Fruit fly (Drosophila melanogaster): ENCODE results near the gene Cpr72Ec.

Cpr72Ec gene

dm6 chr3L:16392874-16393273 lies 25.7 kb upstream of the Cpr72Ec start (continued):
- no peak for TF ChIP-seq Stat92E (GFP tag; optimal IDR thresholded peaks at IDR 0.05)
- TF ChIP-seq Sox102F (GFP tag; optimal IDR thresholded peaks at IDR 0.05) = peak; percentile 23
- TF ChIP-seq CG30403 (GFP tag; optimal IDR thresholded peaks at IDR 0.05) = peak; percentile 21
- TF ChIP-seq Meics (GFP tag; optimal IDR thresholded peaks at IDR 0.05) = peak; percentile 47
- TF ChIP-seq seq (GFP tag; IDR thresholded peaks at IDR 0.05) = no peak
- TF ChIP-seq CG42726 (GFP tag; IDR thresholded peaks at IDR 0.05; ENCODE audit: partially characterized antibody) = no peak
- no peak for TF ChIP-seq CG8944 (GFP tag; optimal IDR thresholded peaks at IDR 0.05)
- TF ChIP-seq CG31441 (GFP tag; IDR thresholded peaks at IDR 0.05) = peak; percentile 43; the same call in 1 of the 2 replicates
- TF ChIP-seq danr (GFP tag; IDR thresholded peaks at IDR 0.05) = no peak
- TF ChIP-seq Sry-β (GFP tag; optimal IDR thresholded peaks at IDR 0.05) = no peak
- no peak for TF ChIP-seq sd (tag; optimal IDR thresholded peaks at IDR 0.05)
- TF ChIP-seq trem (tag; optimal IDR thresholded peaks at IDR 0.05) = peak; percentile 10
- TF ChIP-seq CG6272 (GFP tag; IDR thresholded peaks at IDR 0.05) = no peak
- no peak for TF ChIP-seq Fer2 (tag; optimal IDR thresholded peaks at IDR 0.05)
- no peak for TF ChIP-seq pum (GFP tag; optimal IDR thresholded peaks at IDR 0.05)
- TF ChIP-seq fru (optimal IDR thresholded peaks at IDR 0.05) = no peak
- TF ChIP-seq CG1529 (GFP tag; optimal IDR thresholded peaks at IDR 0.05) = no peak
- peak; percentile 24 for TF ChIP-seq CG18262 (tag; optimal IDR thresholded peaks at IDR 0.05)
- TF ChIP-seq CG8478 (optimal IDR thresholded peaks at IDR 0.05) = no peak
- TF ChIP-seq CG7786 (GFP tag; optimal IDR thresholded peaks at IDR 0.05) = no peak
- peak; percentile 61; the same call in 2 of the 3 replicates for TF ChIP-seq CG17361 (GFP tag; IDR thresholded peaks at IDR 0.05)
- TF ChIP-seq Lpt (GFP tag; optimal IDR thresholded peaks at IDR 0.05) = no peak
- TF ChIP-seq CG4820 (GFP tag; optimal IDR thresholded peaks at IDR 0.05) = no peak
- TF ChIP-seq CG2116 (GFP tag; optimal IDR thresholded peaks at IDR 0.05) = no peak
- TF ChIP-seq Blimp-1 (GFP tag; optimal IDR thresholded peaks at IDR 0.05) = peak; percentile 5
- TF ChIP-seq CG2129 (GFP tag; IDR thresholded peaks at IDR 0.05; ENCODE audit: partially characterized antibody) = no peak
- no peak for TF ChIP-seq Mrtf (GFP tag; IDR thresholded peaks at IDR 0.05)
- no peak for TF ChIP-seq fu2 (GFP tag; optimal IDR thresholded peaks at IDR 0.05)
- no peak for TF ChIP-seq mld (GFP tag; IDR thresholded peaks at IDR 0.05; ENCODE audit: partially characterized antibody)
- TF ChIP-seq knrl (GFP tag; IDR thresholded peaks at IDR 0.05; ENCODE audit: partially characterized antibody) = no peak
- TF ChIP-seq fd102C (GFP tag; optimal IDR thresholded peaks at IDR 0.05) = no peak
- no peak for TF ChIP-seq hkb (optimal IDR thresholded peaks at IDR 0.05)
- TF ChIP-seq hkb (GFP tag; IDR thresholded peaks at IDR 0.05) = 0 out of 2 replicates have a peak, but pooled peaks have one; percentile 13
- TF ChIP-seq CG9437 (GFP tag; optimal IDR thresholded peaks at IDR 0.05) = peak; percentile 33
- TF ChIP-seq Spps (tag; optimal IDR thresholded peaks at IDR 0.05) = no peak
- TF ChIP-seq jigr1 (GFP tag; IDR thresholded peaks at IDR 0.05) = no peak
- TF ChIP-seq CG4617 (GFP tag; optimal IDR thresholded peaks at IDR 0.05; ENCODE audit: borderline replicate concordance) = no peak
- no peak for TF ChIP-seq maf-S (GFP tag; optimal IDR thresholded peaks at IDR 0.05)
- no peak for TF ChIP-seq CG34422 (GFP tag; IDR thresholded peaks at IDR 0.05)
- TF ChIP-seq CG7357 (GFP tag; IDR thresholded peaks at IDR 0.05) = no peak
- no peak for TF ChIP-seq tgo (GFP tag; IDR thresholded peaks at IDR 0.05)
- no peak for TF ChIP-seq YL-1 (GFP tag; optimal IDR thresholded peaks at IDR 0.05)
- no peak for TF ChIP-seq CTCF (GFP tag; optimal IDR thresholded peaks at IDR 0.05)
- TF ChIP-seq CG8290 (GFP tag; optimal IDR thresholded peaks at IDR 0.05) = no peak
- TF ChIP-seq CG8290 (tag; optimal IDR thresholded peaks at IDR 0.05) = no peak
- TF ChIP-seq yki (optimal IDR thresholded peaks at IDR 0.05) = no peak
- no peak for TF ChIP-seq CG12219 (GFP tag; optimal IDR thresholded peaks at IDR 0.05)
- TF ChIP-seq crol (GFP tag; IDR thresholded peaks at IDR 0.05) = no peak; the same call in 1 of the 2 replicates
- 0 out of 2 replicates have a peak, but pooled peaks have one; percentile 22 for TF ChIP-seq Ptx1 (GFP tag; IDR thresholded peaks at IDR 0.05)
- no peak for TF ChIP-seq pan (optimal IDR thresholded peaks at IDR 0.05)
- peak in 1 of 2 experiments; percentile 31 for TF ChIP-seq pan (GFP tag; optimal IDR thresholded peaks at IDR 0.05 in 1 of 2, IDR thresholded peaks at IDR 0.05 in 1 of 2)
- TF ChIP-seq CG7556 (GFP tag; optimal IDR thresholded peaks at IDR 0.05) = peak; percentile 22
- no peak for TF ChIP-seq CG18476 (GFP tag; optimal IDR thresholded peaks at IDR 0.05)
- no peak for TF ChIP-seq CG14860 (GFP tag; IDR thresholded peaks at IDR 0.05; ENCODE audit: partially characterized antibody)
